Worm (Caenorhabditis elegans) whole organism, L3 larva: ENCODE measurements around the gene zip-12.
A peak's percentile ranks its signal among the peaks of the same experiment; 100 is the strongest.

ENCODE experiments used
- R02D3.7 ChIP-seq: fragments of 150-350 bp; optimal IDR thresholded peaks from 2 replicates; lab custom pipeline; 2014; ENCODE audit warnings: missing biosample characterization, missing genetic modification characterization
- ZK546.5 ChIP-seq: sonication (generic microtip); optimal IDR thresholded peaks from 2 replicates; lab custom pipeline; 2017; ENCODE audit warnings: missing biosample characterization, missing genetic modification characterization
- aly-2 ChIP-seq: fragments of 150-350 bp; optimal IDR thresholded peaks from 2 replicates; lab custom pipeline; 2014; ENCODE audit warnings: missing biosample characterization, missing genetic modification characterization
- ama-1 ChIP-seq: fragments of 150-350 bp; optimal IDR thresholded peaks from 2 replicates; lab custom pipeline; 2018
- ceh-16 ChIP-seq: sonication (generic microtip); optimal IDR thresholded peaks from 2 replicates; lab custom pipeline; 2017; ENCODE audit warnings: missing biosample characterization, missing genetic modification characterization
- ceh-28 ChIP-seq: fragments of 150-350 bp; optimal IDR thresholded peaks from 2 replicates; lab custom pipeline; 2014; ENCODE audit warnings: missing biosample characterization, missing genetic modification reagents, missing genetic modification characterization
- ceh-82 ChIP-seq: fragments of 150-350 bp; optimal IDR thresholded peaks from 2 replicates; lab custom pipeline; 2014; ENCODE audit warnings: missing biosample characterization, missing genetic modification characterization
- ceh-9 ChIP-seq: sonication (generic microtip); optimal IDR thresholded peaks from 2 replicates; lab custom pipeline; 2018; ENCODE audit warnings: missing biosample characterization, missing genetic modification characterization
- daf-12 ChIP-seq: fragments of 150-350 bp; optimal IDR thresholded peaks from 2 replicates; lab custom pipeline; 2014; ENCODE audit warnings: missing biosample characterization, missing genetic modification reagents, missing genetic modification characterization
- egl-27 ChIP-seq: sonication (generic microtip); optimal IDR thresholded peaks from 4 replicates; lab custom pipeline; 2017; ENCODE audit warnings: missing biosample characterization, missing genetic modification reagents, missing genetic modification characterization
- egl-5 ChIP-seq: fragments of 150-350 bp; optimal IDR thresholded peaks from 2 replicates; lab custom pipeline; 2017; ENCODE audit warnings: missing biosample characterization, missing genetic modification reagents, missing genetic modification characterization, inconsistent platforms
- elt-1 ChIP-seq: fragments of 150-350 bp; optimal IDR thresholded peaks from 2 replicates; lab custom pipeline; 2014; ENCODE audit warnings: missing biosample characterization, missing genetic modification characterization
- elt-2 ChIP-seq: sonication (generic microtip); optimal IDR thresholded peaks from 2 replicates; lab custom pipeline; 2016; ENCODE audit warnings: missing genetic modification reagents, mild to moderate bottlenecking, missing genetic modification characterization, missing compliant biosample characterization
- elt-3 ChIP-seq, 3 experiments: fragments of 150-350 bp in 1 of 3; sonication (generic microtip) in 2 of 3; optimal IDR thresholded peaks; 2 replicates in 2 of 3; 4 replicates in 1 of 3; lab custom pipeline; 2014 to 2017; ENCODE audit warnings: missing biosample characterization in 3 of 3, missing genetic modification characterization in 3 of 3
- eor-1 ChIP-seq, 2 experiments: fragments of 150-350 bp; optimal IDR thresholded peaks; 2 replicates each; lab custom pipeline; 2014 to 2018; ENCODE audit warnings: missing biosample characterization in 2 of 2, missing genetic modification characterization in 2 of 2
- fkh-10 ChIP-seq: sonication (generic microtip); optimal IDR thresholded peaks from 2 replicates; lab custom pipeline; 2017; ENCODE audit warnings: missing biosample characterization, missing genetic modification reagents, missing genetic modification characterization
- fkh-2 ChIP-seq: fragments of 150-350 bp; optimal IDR thresholded peaks from 2 replicates; lab custom pipeline; 2014; ENCODE audit warnings: missing biosample characterization, missing genetic modification reagents, missing genetic modification characterization
- fos-1 ChIP-seq: fragments of 150-350 bp; optimal IDR thresholded peaks from 2 replicates; lab custom pipeline; 2014; ENCODE audit warnings: missing biosample characterization, missing genetic modification characterization
- hmg-11 ChIP-seq: sonication (generic microtip); optimal IDR thresholded peaks from 2 replicates; lab custom pipeline; 2016; ENCODE audit warnings: missing genetic modification characterization, missing compliant biosample characterization
- jun-1 ChIP-seq: fragments of 150-350 bp; optimal IDR thresholded peaks from 2 replicates; lab custom pipeline; 2014; ENCODE audit warnings: missing biosample characterization, missing genetic modification reagents, missing genetic modification characterization
- lin-15B ChIP-seq: fragments of 150-350 bp; optimal IDR thresholded peaks from 2 replicates; lab custom pipeline; 2014; ENCODE audit warnings: missing biosample characterization, missing genetic modification characterization
- lin-39 ChIP-seq: fragments of 150-350 bp; optimal IDR thresholded peaks from 2 replicates; lab custom pipeline; 2018; ENCODE audit warnings: missing biosample characterization, missing genetic modification reagents, missing genetic modification characterization
- lsy-12 ChIP-seq: sonication (generic microtip); optimal IDR thresholded peaks from 2 replicates; lab custom pipeline; 2016; ENCODE audit warnings: mild to moderate bottlenecking, missing genetic modification characterization, missing compliant biosample characterization
- mdl-1 ChIP-seq: fragments of 150-350 bp; optimal IDR thresholded peaks from 2 replicates; lab custom pipeline; 2014; ENCODE audit warnings: missing biosample characterization, missing genetic modification characterization
- mml-1 ChIP-seq: fragments of 150-350 bp; sonication (generic microtip); optimal IDR thresholded peaks from 3 replicates; lab custom pipeline; 2014; ENCODE audit warnings: missing biosample characterization, missing genetic modification characterization
- nfya-1 ChIP-seq: sonication (generic microtip); optimal IDR thresholded peaks from 2 replicates; lab custom pipeline; 2017; ENCODE audit warnings: missing genetic modification characterization, mild to moderate bottlenecking, missing compliant biosample characterization, antibody characterized with exemption, moderate library complexity; ENCODE audit not compliant: insufficient read depth
- nhr-11 ChIP-seq: fragments of 150-350 bp; optimal IDR thresholded peaks from 2 replicates; lab custom pipeline; 2014; ENCODE audit warnings: missing biosample characterization, missing genetic modification characterization
- nhr-12 ChIP-seq: fragments of 150-350 bp; optimal IDR thresholded peaks from 2 replicates; lab custom pipeline; 2014; ENCODE audit warnings: missing biosample characterization, missing genetic modification characterization
- nhr-23 ChIP-seq: fragments of 150-350 bp; optimal IDR thresholded peaks from 2 replicates; lab custom pipeline; 2014; ENCODE audit warnings: missing biosample characterization, missing genetic modification reagents, missing genetic modification characterization
- nhr-237 ChIP-seq: fragments of 150-350 bp; optimal IDR thresholded peaks from 2 replicates; lab custom pipeline; 2014; ENCODE audit warnings: missing biosample characterization, missing genetic modification characterization
- nhr-25 ChIP-seq: sonication (generic microtip); optimal IDR thresholded peaks from 2 replicates; lab custom pipeline; 2017; ENCODE audit warnings: missing biosample characterization, missing genetic modification characterization
- nhr-28 ChIP-seq: fragments of 150-350 bp; optimal IDR thresholded peaks from 2 replicates; lab custom pipeline; 2014; ENCODE audit warnings: missing biosample characterization, missing genetic modification characterization
- nhr-43 ChIP-seq: sonication (generic microtip); optimal IDR thresholded peaks from 2 replicates; lab custom pipeline; 2016; ENCODE audit warnings: mild to moderate bottlenecking, missing genetic modification characterization, missing compliant biosample characterization; ENCODE audit not compliant: poor library complexity, severe bottlenecking
- nhr-67 ChIP-seq: fragments of 150-350 bp; optimal IDR thresholded peaks from 2 replicates; lab custom pipeline; 2014; ENCODE audit warnings: missing biosample characterization, missing genetic modification characterization
- nhr-76 ChIP-seq: fragments of 150-350 bp; sonication (generic microtip); optimal IDR thresholded peaks from 5 replicates; lab custom pipeline; 2014; ENCODE audit warnings: missing biosample characterization, missing genetic modification characterization
- nhr-77 ChIP-seq: fragments of 150-350 bp; optimal IDR thresholded peaks from 2 replicates; lab custom pipeline; 2014; ENCODE audit warnings: missing biosample characterization, missing genetic modification characterization
- pha-4 ChIP-seq: fragments of 150-350 bp; optimal IDR thresholded peaks from 2 replicates; lab custom pipeline; 2014; ENCODE audit warnings: missing biosample characterization, missing genetic modification reagents, missing genetic modification characterization
- pqm-1 ChIP-seq: fragments of 150-350 bp; optimal IDR thresholded peaks from 2 replicates; lab custom pipeline; 2017; ENCODE audit warnings: missing biosample characterization, missing genetic modification characterization, inconsistent platforms
- sea-2 ChIP-seq: fragments of 150-350 bp; sonication (generic microtip); optimal IDR thresholded peaks from 4 replicates; lab custom pipeline; 2014; ENCODE audit warnings: missing biosample characterization, missing genetic modification reagents, missing genetic modification characterization
- skn-1 ChIP-seq: fragments of 150-350 bp; optimal IDR thresholded peaks from 2 replicates; lab custom pipeline; 2014; ENCODE audit warnings: missing biosample characterization, missing genetic modification characterization
- snpc-4 ChIP-seq: fragments of 150-350 bp; optimal IDR thresholded peaks from 2 replicates; lab custom pipeline; 2014; ENCODE audit warnings: missing biosample characterization, missing genetic modification characterization
- tbx-2 ChIP-seq: sonication (generic microtip); optimal IDR thresholded peaks from 2 replicates; lab custom pipeline; 2016; ENCODE audit warnings: mild to moderate bottlenecking, missing genetic modification characterization, missing compliant biosample characterization
- unc-39 ChIP-seq: sonication (generic microtip); optimal IDR thresholded peaks from 4 replicates; lab custom pipeline; 2017; ENCODE audit warnings: missing biosample characterization, missing genetic modification characterization
- unc-62 ChIP-seq: fragments of 150-350 bp; sonication (generic microtip); optimal IDR thresholded peaks from 4 replicates; lab custom pipeline; 2014; ENCODE audit warnings: missing biosample characterization, missing genetic modification reagents, missing genetic modification characterization
- zag-1 ChIP-seq: fragments of 150-350 bp; optimal IDR thresholded peaks from 2 replicates; lab custom pipeline; 2014; ENCODE audit warnings: missing biosample characterization, missing genetic modification characterization
- ztf-11 ChIP-seq: fragments of 150-350 bp; optimal IDR thresholded peaks from 2 replicates; lab custom pipeline; 2014; ENCODE audit warnings: missing biosample characterization, missing genetic modification characterization
- ztf-4 ChIP-seq: fragments of 150-350 bp; optimal IDR thresholded peaks from 2 replicates; lab custom pipeline; 2014; ENCODE audit warnings: missing biosample characterization, missing genetic modification characterization

zip-12 gene

DNA sequence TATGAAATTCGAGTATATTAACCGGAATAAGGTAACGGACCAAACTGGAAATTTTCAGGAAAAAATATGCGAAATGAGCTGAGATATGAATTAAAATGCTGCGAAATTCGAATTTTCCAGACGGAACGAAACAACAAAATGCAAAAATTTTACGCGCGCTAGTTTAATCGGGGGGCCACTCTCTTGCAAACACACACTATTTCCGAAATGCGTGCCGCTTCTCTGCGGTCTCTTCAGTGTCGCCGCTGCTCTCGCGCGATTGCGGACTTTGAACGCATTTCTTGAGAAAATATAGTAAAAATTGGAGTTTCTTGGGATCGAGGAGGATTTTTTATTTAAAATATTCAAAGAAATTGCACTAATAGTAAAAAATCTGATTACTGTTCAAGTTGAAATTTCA, 41.8 kb downstream of the zip-12 start:
- TF ChIP-seq fkh-2 (tag; lab: Kevin White, UChicago): no peak
- TF ChIP-seq unc-62: no peak
- no peak for TF ChIP-seq nhr-76 (tag; lab: Kevin White, UChicago)
- peak; percentile 3 for TF ChIP-seq fkh-10 (GFP tag; lab: Kevin White, UChicago)
- no peak for TF ChIP-seq skn-1 (tag; lab: Kevin White, UChicago)
- TF ChIP-seq nhr-67 (tag; lab: Kevin White, UChicago): no peak
- TF ChIP-seq nhr-12 (tag; lab: Kevin White, UChicago): no peak
- no peak for TF ChIP-seq ztf-11
- no peak for TF ChIP-seq snpc-4
- TF ChIP-seq mml-1 (tag; lab: Kevin White, UChicago): no peak
- TF ChIP-seq ceh-28 (tag; lab: Kevin White, UChicago): no peak
- no peak for TF ChIP-seq lsy-12 (tag; lab: Kevin White, UChicago)
- peak; percentile 58 for TF ChIP-seq nhr-23
- no peak for TF ChIP-seq nhr-77
- no peak for TF ChIP-seq elt-2 (tag; lab: Kevin White, UChicago)
- peak; percentile 31 for TF ChIP-seq nhr-25 (tag; lab: Kevin White, UChicago)
- no peak for TF ChIP-seq ceh-9
- peak; percentile 73 for TF ChIP-seq hmg-11 (tag; lab: Kevin White, UChicago)
- no peak for TF ChIP-seq zag-1
- TF ChIP-seq aly-2 (tag; lab: Kevin White, UChicago): no peak
- no peak for TF ChIP-seq egl-5
- no peak for TF ChIP-seq eor-1 (tag; optimal IDR thresholded peaks at IDR 0.05; lab: Kevin White, UChicago)
- TF ChIP-seq ceh-82: no peak
- no peak for TF ChIP-seq pha-4 (tag; lab: Kevin White, UChicago)
- TF ChIP-seq ama-1: peak; percentile 52
- TF ChIP-seq R02D3.7 (tag; lab: Kevin White, UChicago): no peak
- no peak for TF ChIP-seq jun-1 (tag; lab: Kevin White, UChicago)
- no peak for TF ChIP-seq pqm-1 (tag; lab: Kevin White, UChicago)
- no peak for TF ChIP-seq ceh-16 (tag; lab: Kevin White, UChicago)
- TF ChIP-seq nhr-237 (tag; lab: Kevin White, UChicago): no peak
- TF ChIP-seq ZK546.5: no peak
- no peak for TF ChIP-seq fos-1 (tag; lab: Kevin White, UChicago)
- TF ChIP-seq daf-12 (tag; lab: Kevin White, UChicago): no peak
- no peak for TF ChIP-seq ztf-4 (tag; lab: Kevin White, UChicago)
- no peak for TF ChIP-seq nhr-11 (tag; lab: Kevin White, UChicago)
- TF ChIP-seq elt-3 (tag; optimal IDR thresholded peaks at IDR 0.05; lab: Kevin White, UChicago): no peak
- no peak for TF ChIP-seq egl-27 (tag; lab: Kevin White, UChicago)
- TF ChIP-seq tbx-2 (tag; lab: Kevin White, UChicago): no peak
- TF ChIP-seq unc-39: no peak
- no peak for TF ChIP-seq nhr-28
- TF ChIP-seq sea-2 (GFP tag; lab: Kevin White, UChicago): no peak
- peak; percentile 73 for TF ChIP-seq lin-39
- no peak for TF ChIP-seq elt-1 (tag; lab: Kevin White, UChicago)
- TF ChIP-seq mdl-1 (tag; lab: Kevin White, UChicago): no peak
- no peak for TF ChIP-seq nhr-43 (tag; lab: Kevin White, UChicago)
- TF ChIP-seq nfya-1 (tag; lab: Kevin White, UChicago): peak; percentile 77
- TF ChIP-seq lin-15B: peak; percentile 55

DNA sequence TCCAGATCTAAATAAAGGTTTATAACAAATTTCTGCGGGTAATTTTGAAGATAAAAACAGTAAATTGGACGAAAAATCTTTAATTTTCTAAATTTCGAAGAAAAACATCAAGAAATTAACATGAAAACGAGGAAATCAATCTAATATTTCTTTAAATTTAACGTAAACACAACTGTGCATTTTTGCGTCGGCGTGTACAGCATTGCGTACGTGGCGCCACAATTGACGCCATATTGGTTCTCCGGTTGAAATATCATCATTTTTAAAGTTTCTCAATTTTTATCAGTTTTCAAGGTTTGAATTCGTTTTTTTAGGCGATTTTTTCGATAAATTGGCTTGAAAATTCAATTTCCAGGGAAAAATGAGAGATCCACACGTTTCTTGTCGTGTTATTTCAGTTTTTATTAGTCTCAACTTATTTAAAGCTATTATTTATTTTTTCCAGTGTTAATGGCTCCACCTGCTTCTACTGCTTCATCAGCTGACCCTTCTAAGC, 42.3 kb downstream of the zip-12 start, which contains the start of gene rpt-6:
TSS of gene rpt-6 (plus strand) at position 446 of the 496 bp plus-strand sequence.
- TF ChIP-seq fos-1 (tag; lab: Kevin White, UChicago): no peak
- no peak for TF ChIP-seq mdl-1 (tag; lab: Kevin White, UChicago)
- peak; percentile 1 for TF ChIP-seq elt-2 (tag; lab: Kevin White, UChicago)
- no peak for TF ChIP-seq daf-12 (tag; lab: Kevin White, UChicago)
- TF ChIP-seq nfya-1 (tag; lab: Kevin White, UChicago): peak; percentile 62
- TF ChIP-seq nhr-43 (tag; lab: Kevin White, UChicago): peak; percentile 64
- no peak for TF ChIP-seq nhr-76 (tag; lab: Kevin White, UChicago)
- peak; percentile 50 for TF ChIP-seq pha-4 (tag; lab: Kevin White, UChicago)
- peak; percentile 22 for TF ChIP-seq jun-1 (tag; lab: Kevin White, UChicago)
- no peak for TF ChIP-seq ceh-82
- TF ChIP-seq nhr-28: no peak
- no peak for TF ChIP-seq pqm-1 (tag; lab: Kevin White, UChicago)
- TF ChIP-seq zag-1: no peak
- TF ChIP-seq skn-1 (tag; lab: Kevin White, UChicago): peak; percentile 97
- TF ChIP-seq ama-1: peak; percentile 34
- no peak for TF ChIP-seq sea-2 (GFP tag; lab: Kevin White, UChicago)
- TF ChIP-seq aly-2 (tag; lab: Kevin White, UChicago): no peak
- TF ChIP-seq lsy-12 (tag; lab: Kevin White, UChicago): peak; percentile 43
- TF ChIP-seq fkh-10 (GFP tag; lab: Kevin White, UChicago): no peak
- peak; percentile 63 for TF ChIP-seq lin-15B
- no peak for TF ChIP-seq ceh-28 (tag; lab: Kevin White, UChicago)
- TF ChIP-seq R02D3.7 (tag; lab: Kevin White, UChicago): no peak
- no peak for TF ChIP-seq nhr-11 (tag; lab: Kevin White, UChicago)
- TF ChIP-seq tbx-2 (tag; lab: Kevin White, UChicago): no peak
- TF ChIP-seq unc-39: no peak
- TF ChIP-seq egl-27 (tag; lab: Kevin White, UChicago): no peak
- TF ChIP-seq hmg-11 (tag; lab: Kevin White, UChicago): peak; percentile 32
- TF ChIP-seq unc-62: no peak
- no peak for TF ChIP-seq egl-5
- no peak for TF ChIP-seq ceh-9
- peak; percentile 10 for TF ChIP-seq nhr-25 (tag; lab: Kevin White, UChicago)
- no peak for TF ChIP-seq ZK546.5
- TF ChIP-seq lin-39: no peak
- TF ChIP-seq mml-1 (tag; lab: Kevin White, UChicago): no peak
- TF ChIP-seq eor-1 (tag; optimal IDR thresholded peaks at IDR 0.05; lab: Kevin White, UChicago): no peak
- TF ChIP-seq nhr-237 (tag; lab: Kevin White, UChicago): no peak
- TF ChIP-seq nhr-77: no peak
- TF ChIP-seq nhr-23: peak; percentile 53
